Fruit fly (Drosophila melanogaster) whole organism, embryonic: Measurements from ENCODE around the gene Rcd-1r.

ENCODE experiments used
- Ada2b ChIP-seq: fragments of 200-800 bp; sonication (Bioruptor generic); IDR thresholded peaks from 2 replicates; pipeline ENCODE4 v1.3.6; 2022; ENCODE audit warnings: missing biosample characterization, missing genetic modification characterization
- Asciz ChIP-seq: fragments of 200-800 bp; sonication (Bioruptor generic); optimal IDR thresholded peaks from 2 replicates; lab custom pipeline; 2017; ENCODE audit warnings: missing biosample characterization, mild to moderate bottlenecking, missing genetic modification characterization, missing genetic modification reagents
- Atf6 ChIP-seq: fragments of 200-800 bp; sonication (Bioruptor generic); IDR thresholded peaks from 2 replicates; pipeline ENCODE4 v1.3.6; 2022; ENCODE audit warnings: missing biosample characterization, missing genetic modification characterization
- BEAF-32 ChIP-seq: fragments of 200-800 bp; sonication (Bioruptor generic); optimal IDR thresholded peaks from 3 replicates; lab custom pipeline; 2017; ENCODE audit warnings: missing biosample characterization, missing genetic modification characterization, mild to moderate bottlenecking, moderate library complexity, missing genetic modification reagents
- CG10209 ChIP-seq: fragments of 200-800 bp; sonication (Bioruptor generic); optimal IDR thresholded peaks from 3 replicates; lab custom pipeline; 2017; ENCODE audit warnings: missing biosample characterization, mild to moderate bottlenecking, missing genetic modification characterization, missing genetic modification reagents
- CG10979 ChIP-seq: fragments of 200-800 bp; sonication (Bioruptor generic); optimal IDR thresholded peaks from 2 replicates; lab custom pipeline; 2018; ENCODE audit warnings: missing biosample characterization, mild to moderate bottlenecking, missing genetic modification characterization, moderate library complexity
- CG11085 ChIP-seq: fragments of 200-800 bp; sonication (Bioruptor generic); IDR thresholded peaks from 2 replicates; pipeline ENCODE4 v1.3.6; 2022; ENCODE audit warnings: missing biosample characterization, missing genetic modification characterization
- CG12155 ChIP-seq: fragments of 200-800 bp; sonication (Bioruptor generic); optimal IDR thresholded peaks from 3 replicates; lab custom pipeline; 2016; ENCODE audit warnings: missing biosample characterization, missing genetic modification characterization
- CG12391 ChIP-seq: fragments of 200-800 bp; sonication (Bioruptor generic); optimal IDR thresholded peaks from 3 replicates; lab custom pipeline; 2018; ENCODE audit warnings: missing biosample characterization, mild to moderate bottlenecking, missing genetic modification characterization, moderate library complexity
- CG13123 ChIP-seq: fragments of 200-800 bp; sonication (Bioruptor generic); optimal IDR thresholded peaks from 2 replicates; lab custom pipeline; 2016; ENCODE audit warnings: missing biosample characterization, missing genetic modification characterization
- CG13287 ChIP-seq: fragments of 200-800 bp; sonication (Bioruptor generic); IDR thresholded peaks from 2 replicates; pipeline ENCODE4 v1.3.6; 2022; ENCODE audit warnings: missing biosample characterization, missing genetic modification characterization; ENCODE audit not compliant: partially characterized antibody
- CG14014 ChIP-seq: fragments of 200-800 bp; sonication (Bioruptor generic); IDR thresholded peaks from 2 replicates; pipeline ENCODE4 v1.3.6; 2022; ENCODE audit warnings: missing biosample characterization, missing genetic modification characterization
- CG17361 ChIP-seq: fragments of 200-800 bp; sonication (Bioruptor generic); IDR thresholded peaks from 3 replicates; pipeline ENCODE4 v1.3.6; 2022; ENCODE audit warnings: missing biosample characterization, missing genetic modification characterization
- CG17612 ChIP-seq: fragments of 200-800 bp; sonication (Bioruptor generic); IDR thresholded peaks from 2 replicates; pipeline ENCODE4 v1.3.6; 2022; ENCODE audit warnings: missing biosample characterization, missing genetic modification characterization
- CG18476 ChIP-seq: fragments of 200-800 bp; sonication (Bioruptor generic); optimal IDR thresholded peaks from 2 replicates; lab custom pipeline; 2016; ENCODE audit warnings: missing biosample characterization, mild to moderate bottlenecking, missing genetic modification characterization
- CG32532 ChIP-seq: fragments of 200-800 bp; sonication (Bioruptor generic); IDR thresholded peaks from 2 replicates; pipeline ENCODE4 v1.3.6; 2022; ENCODE audit warnings: missing biosample characterization, missing genetic modification characterization
- CG34224 ChIP-seq: fragments of 200-800 bp; sonication (Bioruptor generic); IDR thresholded peaks from 3 replicates; pipeline ENCODE4 v1.3.6; 2022; ENCODE audit warnings: missing biosample characterization, missing genetic modification characterization; ENCODE audit not compliant: partially characterized antibody
- CG3847 ChIP-seq: fragments of 200-800 bp; sonication (Bioruptor generic); IDR thresholded peaks from 2 replicates; pipeline ENCODE4 v1.3.6; 2022; ENCODE audit warnings: missing biosample characterization, missing genetic modification characterization
- CG5245 ChIP-seq: fragments of 200-800 bp; sonication (Bioruptor generic); optimal IDR thresholded peaks from 3 replicates; lab custom pipeline; 2016; ENCODE audit warnings: missing biosample characterization, missing genetic modification characterization
- CG7271 ChIP-seq: fragments of 200-800 bp; sonication (Bioruptor generic); optimal IDR thresholded peaks from 2 replicates; lab custom pipeline; 2018; ENCODE audit warnings: missing biosample characterization, mild to moderate bottlenecking, missing genetic modification characterization, moderate library complexity
- CG8089 ChIP-seq: fragments of 200-800 bp; sonication (Bioruptor generic); optimal IDR thresholded peaks from 3 replicates; lab custom pipeline; 2016; ENCODE audit warnings: missing biosample characterization, missing genetic modification characterization
- Camta ChIP-seq: fragments of 200-800 bp; sonication (Bioruptor generic); optimal IDR thresholded peaks from 2 replicates; lab custom pipeline; 2016; ENCODE audit warnings: missing biosample characterization, missing genetic modification characterization
- CoRest ChIP-seq: fragments of 200-800 bp; sonication (Bioruptor generic); optimal IDR thresholded peaks from 3 replicates; lab custom pipeline; 2018; ENCODE audit warnings: missing biosample characterization, mild to moderate bottlenecking, missing genetic modification characterization, moderate library complexity
- D ChIP-seq, 2 experiments: fragments of 200-800 bp in 1 of 2; fragments of >200 bp in 1 of 2; sonication (Bioruptor generic) in 1 of 2; optimal IDR thresholded peaks; 2 replicates in 1 of 2; 3 replicates in 1 of 2; lab custom pipeline; 2017; ENCODE audit warnings: mild to moderate bottlenecking in 1 of 2, missing biosample characterization in 1 of 2, missing genetic modification characterization in 1 of 2, missing genetic modification reagents in 1 of 2
- D19B ChIP-seq: fragments of 200-800 bp; sonication (Bioruptor generic); optimal IDR thresholded peaks from 2 replicates; lab custom pipeline; 2017; ENCODE audit warnings: missing biosample characterization, mild to moderate bottlenecking, missing genetic modification characterization
- Dbx ChIP-seq: fragments of 200-800 bp; sonication (Bioruptor generic); IDR thresholded peaks from 3 replicates; pipeline ENCODE4 v1.3.6; 2022; ENCODE audit warnings: missing biosample characterization, missing genetic modification characterization
- Gug ChIP-seq: fragments of 200-800 bp; sonication (Bioruptor generic); IDR thresholded peaks from 4 replicates; pipeline ENCODE4 v1.3.6; 2022; ENCODE audit warnings: missing biosample characterization, missing genetic modification characterization
- Hsf ChIP-seq: fragments of 200-800 bp; sonication (Bioruptor generic); optimal IDR thresholded peaks from 3 replicates; lab custom pipeline; 2016; ENCODE audit warnings: missing biosample characterization, missing genetic modification characterization
- MTF-1 ChIP-seq: fragments of 200-800 bp; sonication (Bioruptor generic); optimal IDR thresholded peaks from 2 replicates; lab custom pipeline; 2018; ENCODE audit warnings: missing biosample characterization, mild to moderate bottlenecking, missing genetic modification characterization, borderline replicate concordance
- Oli ChIP-seq: fragments of 200-800 bp; sonication (Bioruptor generic); optimal IDR thresholded peaks from 2 replicates; lab custom pipeline; 2018; ENCODE audit warnings: missing biosample characterization, mild to moderate bottlenecking, missing genetic modification characterization, moderate library complexity
- Opbp ChIP-seq: fragments of 200-800 bp; sonication (Bioruptor generic); IDR thresholded peaks from 3 replicates; pipeline ENCODE4 v1.3.6; 2022; ENCODE audit warnings: missing biosample characterization, missing genetic modification characterization; ENCODE audit not compliant: partially characterized antibody
- Ptx1 ChIP-seq: fragments of 200-800 bp; sonication (Bioruptor generic); IDR thresholded peaks from 2 replicates; pipeline ENCODE4 v1.3.6; 2022; ENCODE audit warnings: missing biosample characterization, missing genetic modification characterization
- Scr ChIP-seq: fragments of 200-800 bp; sonication (Bioruptor generic); IDR thresholded peaks from 2 replicates; pipeline ENCODE4 v1.3.6; 2022; ENCODE audit warnings: missing biosample characterization, missing genetic modification characterization; ENCODE audit not compliant: partially characterized antibody
- Sox102F ChIP-seq: fragments of 200-800 bp; sonication (Bioruptor generic); optimal IDR thresholded peaks from 2 replicates; lab custom pipeline; 2018; ENCODE audit warnings: missing biosample characterization, mild to moderate bottlenecking, missing genetic modification characterization, moderate library complexity
- Ssrp ChIP-seq: fragments of 200-800 bp; sonication (Bioruptor generic); optimal IDR thresholded peaks from 2 replicates; lab custom pipeline; 2018; ENCODE audit warnings: missing biosample characterization, mild to moderate bottlenecking, missing genetic modification characterization, moderate library complexity
- al ChIP-seq: fragments of 200-800 bp; sonication (Bioruptor generic); IDR thresholded peaks from 2 replicates; pipeline ENCODE4 v1.3.6; 2022; ENCODE audit warnings: missing biosample characterization, missing genetic modification characterization
- amos ChIP-seq: fragments of 200-800 bp; sonication (Bioruptor generic); IDR thresholded peaks from 2 replicates; pipeline ENCODE4 v1.3.6; 2022; ENCODE audit warnings: missing biosample characterization, missing genetic modification characterization; ENCODE audit not compliant: partially characterized antibody
- bigmax ChIP-seq: fragments of 200-800 bp; sonication (Bioruptor generic); optimal IDR thresholded peaks from 2 replicates; lab custom pipeline; 2018; ENCODE audit warnings: missing biosample characterization, mild to moderate bottlenecking, missing genetic modification characterization
- bsh ChIP-seq, 2 experiments: fragments of 200-800 bp; sonication (Bioruptor generic); optimal IDR thresholded peaks; 2 replicates each; lab custom pipeline; 2017 to 2018; ENCODE audit warnings: mild to moderate bottlenecking in 2 of 2, missing biosample characterization in 2 of 2, missing genetic modification characterization in 2 of 2, moderate library complexity in 1 of 2
- cas ChIP-seq: fragments of 200-800 bp; sonication (Bioruptor generic); IDR thresholded peaks from 2 replicates; pipeline ENCODE4 v1.3.6; 2022; ENCODE audit warnings: missing biosample characterization, missing genetic modification characterization
- chif ChIP-seq, 2 experiments: fragments of 200-800 bp; sonication (Bioruptor generic); optimal IDR thresholded peaks; 3 replicates each; lab custom pipeline; 2016; ENCODE audit warnings: missing biosample characterization in 2 of 2, missing genetic modification characterization in 2 of 2
- chm ChIP-seq: fragments of 200-800 bp; sonication (Bioruptor generic); IDR thresholded peaks from 2 replicates; pipeline ENCODE4 v1.3.6; 2022; ENCODE audit warnings: missing biosample characterization, missing genetic modification characterization
- ems ChIP-seq: fragments of 200-800 bp; sonication (Bioruptor generic); optimal IDR thresholded peaks from 3 replicates; lab custom pipeline; 2016; ENCODE audit warnings: missing biosample characterization, missing genetic modification characterization
- insv ChIP-seq, 2 experiments: fragments of 200-800 bp; sonication (Bioruptor generic); optimal IDR thresholded peaks; 3 replicates each; lab custom pipeline; 2016 to 2018; ENCODE audit warnings: missing biosample characterization in 2 of 2, missing genetic modification characterization in 2 of 2
- ken ChIP-seq: fragments of 200-800 bp; sonication (Bioruptor generic); IDR thresholded peaks from 3 replicates; pipeline ENCODE4 v1.3.6; 2022; ENCODE audit warnings: missing biosample characterization, missing genetic modification characterization
- oc ChIP-seq: fragments of 200-800 bp; sonication (Bioruptor generic); optimal IDR thresholded peaks from 2 replicates; lab custom pipeline; 2018; ENCODE audit warnings: missing biosample characterization, mild to moderate bottlenecking, missing genetic modification characterization, moderate library complexity
- ssp ChIP-seq: fragments of 200-800 bp; sonication (Bioruptor generic); IDR thresholded peaks from 2 replicates; pipeline ENCODE4 v1.3.6; 2022; ENCODE audit warnings: missing biosample characterization, missing genetic modification characterization
- tin ChIP-seq: fragments of 200-800 bp; sonication (Bioruptor generic); optimal IDR thresholded peaks from 3 replicates; lab custom pipeline; 2016; ENCODE audit warnings: missing biosample characterization, missing genetic modification characterization

Gene Rcd-1r

dm6 chr2L:8982584-8983302 is 31.1 kb downstream of the Rcd-1r start (continued):
- TF ChIP-seq CG34224 (no peak), insv (GFP tag; optimal IDR thresholded peaks at IDR 0.05; lab: Kevin White, UChicago) (no peak), Scr (GFP tag; lab: Robert Waterston, UW) (no peak), BEAF-32 (GFP tag; lab: Kevin White, UChicago) (no peak), ken (GFP tag; lab: Robert Waterston, UW) (no peak), CG3847 (peak; percentile 51; the same call in 1 of the 2 replicates), CG18476 (GFP tag; lab: Kevin White, UChicago) (no peak), Opbp (no peak), CG10209 (GFP tag; lab: Kevin White, UChicago) (peak; percentile 59), bigmax (GFP tag; lab: Kevin White, UChicago) (no peak), Hsf (GFP tag; lab: Kevin White, UChicago) (peak; percentile 38), Asciz (GFP tag; lab: Kevin White, UChicago) (peak; percentile 49), ems (GFP tag; lab: Kevin White, UChicago) (peak; percentile 21), CG17361 (GFP tag; lab: Robert Waterston, UW) (peak; percentile 63; the same call in 2 of the 3 replicates), oc (no peak), cas (no peak), CG11085 (GFP tag; lab: Robert Waterston, UW) (no peak), CoRest (peak; percentile 65), Atf6 (GFP tag; lab: Robert Waterston, UW) (peak; percentile 57; the same call in 1 of the 2 replicates), CG12155 (GFP tag; lab: Kevin White, UChicago) (peak; percentile 29), Oli (tag; lab: Kevin White, UChicago) (peak; percentile 62), Gug (GFP tag; lab: Robert Waterston, UW) (no peak), CG10979 (tag; lab: Kevin White, UChicago) (peak; percentile 1), Camta (GFP tag; lab: Kevin White, UChicago) (no peak), al (GFP tag; lab: Robert Waterston, UW) (no peak), CG17612 (GFP tag; lab: Robert Waterston, UW) (no peak), CG7271 (tag; lab: Kevin White, UChicago) (no peak), CG13123 (GFP tag; lab: Kevin White, UChicago) (no peak), tin (GFP tag; lab: Kevin White, UChicago) (peak; percentile 5), amos (no peak), Sox102F (GFP tag; lab: Kevin White, UChicago) (peak; percentile 69), Dbx (GFP tag; lab: Robert Waterston, UW) (peak; percentile 31; the same call in 1 of the 3 replicates), bsh (GFP tag; optimal IDR thresholded peaks at IDR 0.05; lab: Kevin White, UChicago) (peak in 1 of 2 experiments; percentile 23), Ada2b (GFP tag; lab: Robert Waterston, UW) (no peak), chm (GFP tag; lab: Robert Waterston, UW) (no peak), CG12391 (tag; lab: Kevin White, UChicago) (peak; percentile 53), CG14014 (GFP tag; lab: Robert Waterston, UW) (peak; percentile 52; the same call in 1 of the 2 replicates), D (optimal IDR thresholded peaks at IDR 0.05; lab: Kevin White, UChicago) (no peak), D (GFP tag; optimal IDR thresholded peaks at IDR 0.05; lab: Kevin White, UChicago) (no peak), D19B (GFP tag; lab: Kevin White, UChicago) (no peak), MTF-1 (GFP tag; lab: Kevin White, UChicago) (no peak), chif (GFP tag; optimal IDR thresholded peaks at IDR 0.05; lab: Kevin White, UChicago) (peak in 1 of 2 experiments; percentile 43), Ptx1 (GFP tag; lab: Robert Waterston, UW) (peak; percentile 62), CG13287 (GFP tag; lab: Robert Waterston, UW) (no peak), CG8089 (peak; percentile 13), CG5245 (GFP tag; lab: Kevin White, UChicago) (no peak), Ssrp (no peak), CG32532 (peak; percentile 50; the same call in 1 of the 2 replicates), ssp (GFP tag; lab: Robert Waterston, UW) (no peak)
